Fruit fly (Drosophila melanogaster): ENCODE measurements around the gene promL.

Gene promL

dm6 chr3L:3077568-3078107 lies 49.9 kb downstream of the promL start (continued):
- TF ChIP-seq otp (GFP tag; IDR thresholded peaks at IDR 0.05) (peak; percentile 62; the same call in 1 of the 3 replicates), chn (GFP tag; optimal IDR thresholded peaks at IDR 0.05) (peak; percentile 35), chinmo (GFP tag; IDR thresholded peaks at IDR 0.05; ENCODE audit: partially characterized antibody) (peak; percentile 98), Fer3 (tag; optimal IDR thresholded peaks at IDR 0.05) (peak; percentile 50), oc (tag; optimal IDR thresholded peaks at IDR 0.05) (peak; percentile 80), CG10654 (GFP tag; optimal IDR thresholded peaks at IDR 0.05) (peak; percentile 5), Dbx (GFP tag; IDR thresholded peaks at IDR 0.05) (peak; percentile 61; the same call in 1 of the 3 replicates), wek (GFP tag; optimal IDR thresholded peaks at IDR 0.05) (peak; percentile 63), CG6765 (GFP tag; optimal IDR thresholded peaks at IDR 0.05) (peak; percentile 41), lola (GFP tag; optimal IDR thresholded peaks at IDR 0.05) (peak in 1 of 3 experiments; percentile 31), ranshi (GFP tag; IDR thresholded peaks at IDR 0.05) (peak; percentile 4; the same call in 1 of the 2 replicates), CG6854 (GFP tag; optimal IDR thresholded peaks at IDR 0.05) (peak; percentile 20), kah (GFP tag; optimal IDR thresholded peaks at IDR 0.05) (peak; percentile 10), CG12769 (tag; optimal IDR thresholded peaks at IDR 0.05) (peak; percentile 87), CG17359 (tag; optimal IDR thresholded peaks at IDR 0.05) (peak; percentile 29), maf-S (GFP tag; optimal IDR thresholded peaks at IDR 0.05) (no peak), eyg (GFP tag; optimal IDR thresholded peaks at IDR 0.05) (peak; percentile 5), dysf (GFP tag; IDR thresholded peaks at IDR 0.05) (peak; percentile 54; the same call in 1 of the 3 replicates), knrl (GFP tag; IDR thresholded peaks at IDR 0.05; ENCODE audit: partially characterized antibody) (peak; percentile 36; the same call in 1 of the 3 replicates), CG7745 (tag; optimal IDR thresholded peaks at IDR 0.05) (no peak), CG17328 (GFP tag; IDR thresholded peaks at IDR 0.05) (0 out of 2 replicates have a peak, but pooled peaks have one; percentile 22), prd (optimal IDR thresholded peaks at IDR 0.05) (no peak), prd (GFP tag; IDR thresholded peaks at IDR 0.05) (no peak), sug (tag; optimal IDR thresholded peaks at IDR 0.05) (peak; percentile 83), fd3F (GFP tag; optimal IDR thresholded peaks at IDR 0.05) (no peak), Optix (GFP tag; IDR thresholded peaks at IDR 0.05) (no peak), Xbp1 (GFP tag; optimal IDR thresholded peaks at IDR 0.05) (peak; percentile 4), CG12659 (GFP tag; optimal IDR thresholded peaks at IDR 0.05) (peak; percentile 14), gem (tag; optimal IDR thresholded peaks at IDR 0.05) (peak; percentile 7), CG5180 (GFP tag; optimal IDR thresholded peaks at IDR 0.05) (peak; percentile 81), Dref (GFP tag; IDR thresholded peaks at IDR 0.05) (peak; percentile 23; the same call in 1 of the 2 replicates), CG6272 (GFP tag; IDR thresholded peaks at IDR 0.05) (0 out of 2 replicates have a peak, but pooled peaks have one; percentile 13), CG7987 (GFP tag; optimal IDR thresholded peaks at IDR 0.05) (peak; percentile 69), CG11723 (GFP tag; optimal IDR thresholded peaks at IDR 0.05) (peak; percentile 23), Sox102F (GFP tag; optimal IDR thresholded peaks at IDR 0.05) (no peak), ham (GFP tag; IDR thresholded peaks at IDR 0.05) (no peak), CG18619 (GFP tag; optimal IDR thresholded peaks at IDR 0.05) (peak; percentile 45), CG12155 (GFP tag; optimal IDR thresholded peaks at IDR 0.05) (peak; percentile 3), cad (GFP tag; optimal IDR thresholded peaks at IDR 0.05) (peak; percentile 14), Gug (GFP tag; IDR thresholded peaks at IDR 0.05) (peak; percentile 27; the same call in 2 of the 4 replicates), CG5953 (GFP tag; IDR thresholded peaks at IDR 0.05) (0 out of 2 replicates have a peak, but pooled peaks have one; percentile 8), CG3847 (GFP tag; IDR thresholded peaks at IDR 0.05) (peak; percentile 28; the same call in 1 of the 2 replicates), fd64A (GFP tag; optimal IDR thresholded peaks at IDR 0.05) (no peak), crol (GFP tag; IDR thresholded peaks at IDR 0.05) (peak; percentile 72), CG11560 (tag; IDR thresholded peaks at IDR 0.05) (no peak), CG8944 (GFP tag; optimal IDR thresholded peaks at IDR 0.05) (no peak), CG31224 (GFP tag; IDR thresholded peaks at IDR 0.05) (peak; percentile 37; the same call in 1 of the 2 replicates), wdn (GFP tag; IDR thresholded peaks at IDR 0.05) (peak; percentile 33; the same call in 1 of the 2 replicates), chm (GFP tag; IDR thresholded peaks at IDR 0.05) (peak; percentile 59; the same call in 1 of the 2 replicates)
